Fruit fly (Drosophila melanogaster): ENCODE data around the gene CG42713.

- TF ChIP-seq jim (GFP tag; optimal IDR thresholded peaks at IDR 0.05) = no peak
- TF ChIP-seq dl (GFP tag; optimal IDR thresholded peaks at IDR 0.05; ENCODE audit: insufficient read depth in 1 of 2, partially characterized antibody in 2 of 2) = no peak
- TF ChIP-seq fru (GFP tag; optimal IDR thresholded peaks at IDR 0.05) = peak; percentile 5
- TF ChIP-seq dsf (GFP tag; optimal IDR thresholded peaks at IDR 0.05; ENCODE audit: borderline replicate concordance) = peak; percentile 17
- no peak for TF ChIP-seq usp (GFP tag; optimal IDR thresholded peaks at IDR 0.05)
- no peak for TF ChIP-seq Dif (GFP tag; optimal IDR thresholded peaks at IDR 0.05; ENCODE audit: partially characterized antibody)
- peak; percentile 49 for TF ChIP-seq psq (GFP tag; optimal IDR thresholded peaks at IDR 0.05)
- TF ChIP-seq Jra (GFP tag; optimal IDR thresholded peaks at IDR 0.05) = peak; percentile 93
Observed at dm6 chr2L:8845931-8846330, 45.3 kb upstream of the CG42713 start.
